Fruit fly (Drosophila melanogaster): ENCODE measurements around the gene Girdin.

- TF ChIP-seq CG9705 (GFP tag; optimal IDR thresholded peaks at IDR 0.05) (peak; percentile 94), psq (GFP tag; optimal IDR thresholded peaks at IDR 0.05) (peak; percentile 80), pan (optimal IDR thresholded peaks at IDR 0.05) (no peak), OdsH (GFP tag; optimal IDR thresholded peaks at IDR 0.05) (peak; percentile 94), rgr (GFP tag; optimal IDR thresholded peaks at IDR 0.05) (peak; percentile 98), Mio (GFP tag; optimal IDR thresholded peaks at IDR 0.05) (peak; percentile 57), h (GFP tag; optimal IDR thresholded peaks at IDR 0.05) (peak; percentile 96), Dfd (GFP tag; optimal IDR thresholded peaks at IDR 0.05) (no peak), br (GFP tag; optimal IDR thresholded peaks at IDR 0.05) (peak; percentile 98), jim (GFP tag; optimal IDR thresholded peaks at IDR 0.05) (no peak)
These were observed 14.2 kb downstream of the Girdin start, which contains the start of gene Hsp83 for dm6 chr3L:3192912-3193311.
